Fruit fly (Drosophila melanogaster): ENCODE results near the gene CG9795.
A peak's percentile ranks its signal among the peaks of the same experiment; 100 is the strongest.

The CG9795 gene

dm6 chr3R:4308708-4309107 lies 10.8 kb upstream of the CG9795 start:
- no peak for TF ChIP-seq h (GFP tag; optimal IDR thresholded peaks at IDR 0.05)
- no peak for TF ChIP-seq Hnf4 (GFP tag; optimal IDR thresholded peaks at IDR 0.05)
- TF ChIP-seq dmrt93B (GFP tag; optimal IDR thresholded peaks at IDR 0.05) = no peak
- TF ChIP-seq sv (GFP tag; optimal IDR thresholded peaks at IDR 0.05) = no peak

dm6 chr3R:4310683-4311066 lies 8.8 kb upstream of the CG9795 start, which contains the start of gene Vps24:
Vps24 (minus strand) TSS chr3R:4310947.
- TF ChIP-seq Mio (GFP tag; optimal IDR thresholded peaks at IDR 0.05) (no peak), CG9705 (GFP tag; optimal IDR thresholded peaks at IDR 0.05) (no peak), psq (GFP tag; optimal IDR thresholded peaks at IDR 0.05) (no peak), h (GFP tag; optimal IDR thresholded peaks at IDR 0.05) (no peak), Jra (GFP tag; optimal IDR thresholded peaks at IDR 0.05) (peak; percentile 64)

dm6 chr3R:4311067-4311723 lies 8.3 kb upstream of the CG9795 start, which contains the start of gene Suv3:
Suv3 (plus strand) TSS chr3R:4311555.
- TF ChIP-seq HLH106 (tag; optimal IDR thresholded peaks at IDR 0.05) (peak; percentile 69), Sp1 (GFP tag; optimal IDR thresholded peaks at IDR 0.05) (peak; percentile 41), Abd-B (GFP tag; optimal IDR thresholded peaks at IDR 0.05) (no peak), psq (GFP tag; optimal IDR thresholded peaks at IDR 0.05) (peak; percentile 34), Dfd (GFP tag; optimal IDR thresholded peaks at IDR 0.05) (no peak), Rel (GFP tag; optimal IDR thresholded peaks at IDR 0.05) (no peak), Rel (tag; optimal IDR thresholded peaks at IDR 0.05) (peak; percentile 33)

- TF ChIP-seq CG9705 (GFP tag; optimal IDR thresholded peaks at IDR 0.05) = no peak
- TF ChIP-seq woc (GFP tag; optimal IDR thresholded peaks at IDR 0.05) = no peak
- no peak for TF ChIP-seq dsf (GFP tag; optimal IDR thresholded peaks at IDR 0.05; ENCODE audit: borderline replicate concordance)
- no peak for TF ChIP-seq ey (GFP tag; optimal IDR thresholded peaks at IDR 0.05)
- no peak for TF ChIP-seq OdsH (GFP tag; optimal IDR thresholded peaks at IDR 0.05)
- no peak for TF ChIP-seq Dif (GFP tag; optimal IDR thresholded peaks at IDR 0.05; ENCODE audit: partially characterized antibody)
- TF ChIP-seq usp (GFP tag; optimal IDR thresholded peaks at IDR 0.05) = no peak
- no peak for TF ChIP-seq Vsx2 (GFP tag; optimal IDR thresholded peaks at IDR 0.05; ENCODE audit: partially characterized antibody)
- no peak for TF ChIP-seq Hr78 (GFP tag; optimal IDR thresholded peaks at IDR 0.05)
- no peak for TF ChIP-seq N (GFP tag; optimal IDR thresholded peaks at IDR 0.05)
- no peak for TF ChIP-seq dl (GFP tag; optimal IDR thresholded peaks at IDR 0.05; ENCODE audit: insufficient read depth in 1 of 2, partially characterized antibody in 2 of 2)
- TF ChIP-seq psq (GFP tag; optimal IDR thresholded peaks at IDR 0.05) = no peak
- no peak for TF ChIP-seq br (GFP tag; optimal IDR thresholded peaks at IDR 0.05)
- no peak for TF ChIP-seq Abd-B (GFP tag; optimal IDR thresholded peaks at IDR 0.05)
- no peak for TF ChIP-seq brk (GFP tag; optimal IDR thresholded peaks at IDR 0.05)
- no peak for TF ChIP-seq Hnf4 (GFP tag; optimal IDR thresholded peaks at IDR 0.05)
- no peak for TF ChIP-seq dmrt93B (GFP tag; optimal IDR thresholded peaks at IDR 0.05)
- TF ChIP-seq CG32264 (GFP tag; optimal IDR thresholded peaks at IDR 0.05) = no peak
- TF ChIP-seq h (GFP tag; optimal IDR thresholded peaks at IDR 0.05) = no peak
- TF ChIP-seq Dfd (GFP tag; optimal IDR thresholded peaks at IDR 0.05) = no peak
Measured at dm6 chr3R:4318589-4318988, 894 bp upstream of the CG9795 start.

- TF ChIP-seq br (GFP tag; optimal IDR thresholded peaks at IDR 0.05) = no peak
- TF ChIP-seq OdsH (GFP tag; optimal IDR thresholded peaks at IDR 0.05) = no peak
- TF ChIP-seq Mio (GFP tag; optimal IDR thresholded peaks at IDR 0.05) = no peak
- TF ChIP-seq brk (GFP tag; optimal IDR thresholded peaks at IDR 0.05) = no peak
- no peak for TF ChIP-seq dmrt93B (GFP tag; optimal IDR thresholded peaks at IDR 0.05)
- no peak for TF ChIP-seq CG32264 (GFP tag; optimal IDR thresholded peaks at IDR 0.05)
- no peak for TF ChIP-seq rgr (GFP tag; optimal IDR thresholded peaks at IDR 0.05)
- TF ChIP-seq Hr83 (GFP tag; optimal IDR thresholded peaks at IDR 0.05; ENCODE audit: poor library complexity, severe bottlenecking) = no peak
- TF ChIP-seq Vsx2 (GFP tag; optimal IDR thresholded peaks at IDR 0.05; ENCODE audit: partially characterized antibody) = no peak
- TF ChIP-seq Jra (GFP tag; optimal IDR thresholded peaks at IDR 0.05) = no peak
- TF ChIP-seq CrebA (GFP tag; optimal IDR thresholded peaks at IDR 0.05; ENCODE audit: borderline replicate concordance) = no peak
- TF ChIP-seq Dif (GFP tag; optimal IDR thresholded peaks at IDR 0.05; ENCODE audit: partially characterized antibody) = no peak
- no peak for TF ChIP-seq GATAd (GFP tag; optimal IDR thresholded peaks at IDR 0.05)
- TF ChIP-seq psq (GFP tag; optimal IDR thresholded peaks at IDR 0.05) = no peak
- no peak for TF ChIP-seq tai (GFP tag; optimal IDR thresholded peaks at IDR 0.05)
- no peak for TF ChIP-seq jim (GFP tag; optimal IDR thresholded peaks at IDR 0.05)
Measured at dm6 chr3R:4318999-4319398, 484 bp upstream of the CG9795 start, which contains the start of gene Syt14. Syt14 (minus strand) TSS chr3R:4319069.

All from whole organism, wandering third instar larva.